Fruit fly (Drosophila melanogaster) whole organism, prepupa: ENCODE data around the gene Prp18.

Experiments used
- CG10631 ChIP-seq: fragments of 200-800 bp; sonication (Bioruptor generic); optimal IDR thresholded peaks from 2 replicates; lab custom pipeline; 2016; ENCODE audit warnings: missing biosample characterization, missing genetic modification characterization
- dac ChIP-seq: fragments of 200-800 bp; sonication (Bioruptor generic); optimal IDR thresholded peaks from 2 replicates; lab custom pipeline; 2017; ENCODE audit warnings: missing biosample characterization, mild to moderate bottlenecking, missing genetic modification characterization
- fd85E ChIP-seq: fragments of 200-800 bp; sonication (Bioruptor generic); optimal IDR thresholded peaks from 3 replicates; lab custom pipeline; 2016; ENCODE audit warnings: missing biosample characterization, missing genetic modification characterization

dm6 chr3R:19054839-19055238, 23.8 kb upstream of the Prp18 start:
- TF ChIP-seq CG10631 (GFP tag; lab: Kevin White, UChicago) (no peak), fd85E (GFP tag; lab: Kevin White, UChicago) (no peak), dac (GFP tag; lab: Kevin White, UChicago) (no peak)
